Fruit fly (Drosophila melanogaster): ENCODE results near the gene TyrR.
A peak's percentile ranks its signal among the peaks of the same experiment; 100 is the strongest.

Gene TyrR

dm6 chr3R:17718760-17719625 lies 44.0 kb downstream of the TyrR start, which contains the start of gene Pxt (continued):
- TF ChIP-seq maf-S (GFP tag; optimal IDR thresholded peaks at IDR 0.05) (no peak), hth (optimal IDR thresholded peaks at IDR 0.05) (no peak), CG15601 (tag; optimal IDR thresholded peaks at IDR 0.05) (peak; percentile 27), Med (GFP tag) (peak; percentile 16), MTF-1 (GFP tag; optimal IDR thresholded peaks at IDR 0.05; ENCODE audit: borderline replicate concordance) (peak; percentile 48), Dp (GFP tag; optimal IDR thresholded peaks at IDR 0.05) (peak; percentile 82), CG10979 (tag; optimal IDR thresholded peaks at IDR 0.05) (no peak), stwl (tag; optimal IDR thresholded peaks at IDR 0.05) (peak; percentile 60), Opbp (GFP tag; IDR thresholded peaks at IDR 0.05; ENCODE audit: partially characterized antibody) (peak; percentile 21; the same call in 1 of the 3 replicates), nau (GFP tag; optimal IDR thresholded peaks at IDR 0.05) (no peak), Chrac-16 (GFP tag; optimal IDR thresholded peaks at IDR 0.05) (no peak), CG11695 (GFP tag; IDR thresholded peaks at IDR 0.05) (no peak), CG9437 (GFP tag; optimal IDR thresholded peaks at IDR 0.05) (peak; percentile 93), amos (GFP tag; IDR thresholded peaks at IDR 0.05; ENCODE audit: partially characterized antibody) (peak; percentile 37; the same call in 1 of the 2 replicates), E2f2 (GFP tag; IDR thresholded peaks at IDR 0.05) (peak; percentile 87), CG12155 (GFP tag; optimal IDR thresholded peaks at IDR 0.05) (peak; percentile 70)

- TF ChIP-seq Side (GFP tag; optimal IDR thresholded peaks at IDR 0.05) (no peak), CG8765 (GFP tag; IDR thresholded peaks at IDR 0.05) (no peak), btn (GFP tag; optimal IDR thresholded peaks at IDR 0.05) (no peak), ems (GFP tag; optimal IDR thresholded peaks at IDR 0.05) (no peak), Hey (tag; optimal IDR thresholded peaks at IDR 0.05) (no peak), CG14014 (GFP tag; IDR thresholded peaks at IDR 0.05) (no peak), Atf3 (GFP tag; optimal IDR thresholded peaks at IDR 0.05) (no peak), CG14710 (tag; optimal IDR thresholded peaks at IDR 0.05) (peak; percentile 57), CG12071 (GFP tag; optimal IDR thresholded peaks at IDR 0.05) (no peak), fd102C (GFP tag; optimal IDR thresholded peaks at IDR 0.05) (no peak), YL-1 (GFP tag; optimal IDR thresholded peaks at IDR 0.05) (no peak), CG14667 (GFP tag; IDR thresholded peaks at IDR 0.05) (no peak), CG34224 (GFP tag; IDR thresholded peaks at IDR 0.05; ENCODE audit: partially characterized antibody) (no peak), grn (GFP tag; optimal IDR thresholded peaks at IDR 0.05) (no peak), HmgZ (tag; optimal IDR thresholded peaks at IDR 0.05) (peak; percentile 43), sd (tag; optimal IDR thresholded peaks at IDR 0.05) (no peak), Atf-2 (GFP tag; optimal IDR thresholded peaks at IDR 0.05) (no peak), CG8290 (GFP tag; optimal IDR thresholded peaks at IDR 0.05) (peak; percentile 51), CG8290 (tag; optimal IDR thresholded peaks at IDR 0.05) (no peak), CG14860 (GFP tag; IDR thresholded peaks at IDR 0.05; ENCODE audit: partially characterized antibody) (no peak), CG10654 (GFP tag; optimal IDR thresholded peaks at IDR 0.05) (no peak), Ada2b (GFP tag; IDR thresholded peaks at IDR 0.05) (no peak), CG4282 (GFP tag; optimal IDR thresholded peaks at IDR 0.05) (no peak), Antp (GFP tag; optimal IDR thresholded peaks at IDR 0.05) (no peak), Nf-YA (GFP tag; IDR thresholded peaks at IDR 0.05) (no peak), CG3281 (GFP tag; optimal IDR thresholded peaks at IDR 0.05) (no peak), CG10209 (GFP tag; optimal IDR thresholded peaks at IDR 0.05) (no peak), NC2α (GFP tag; optimal IDR thresholded peaks at IDR 0.05) (no peak), CG11085 (GFP tag; IDR thresholded peaks at IDR 0.05) (no peak), CG10321 (GFP tag; IDR thresholded peaks at IDR 0.05) (no peak), CoRest (tag; optimal IDR thresholded peaks at IDR 0.05) (peak; percentile 50), CG3163 (GFP tag; optimal IDR thresholded peaks at IDR 0.05) (no peak), cg (GFP tag; optimal IDR thresholded peaks at IDR 0.05) (peak; percentile 5)
Measured at dm6 chr3R:17718051-17718693, 44.8 kb downstream of the TyrR start, which contains the start of gene osa. osa (minus strand) TSS chr3R:17718350.

Data from whole organism, embryonic.